Worm (Caenorhabditis elegans) whole organism, L3 larva: ENCODE results near the gene F35C5.1.

Experiments
- R02D3.7 ChIP-seq: fragments of 150-350 bp; optimal IDR thresholded peaks from 2 replicates; lab custom pipeline; 2014; ENCODE audit warnings: missing biosample characterization, missing genetic modification characterization
- ZK546.5 ChIP-seq: sonication (generic microtip); optimal IDR thresholded peaks from 2 replicates; lab custom pipeline; 2017; ENCODE audit warnings: missing biosample characterization, missing genetic modification characterization
- ama-1 ChIP-seq: fragments of 150-350 bp; optimal IDR thresholded peaks from 2 replicates; lab custom pipeline; 2018
- ceh-16 ChIP-seq: sonication (generic microtip); optimal IDR thresholded peaks from 2 replicates; lab custom pipeline; 2017; ENCODE audit warnings: missing biosample characterization, missing genetic modification characterization
- ceh-28 ChIP-seq: fragments of 150-350 bp; optimal IDR thresholded peaks from 2 replicates; lab custom pipeline; 2014; ENCODE audit warnings: missing biosample characterization, missing genetic modification reagents, missing genetic modification characterization
- ceh-9 ChIP-seq: sonication (generic microtip); optimal IDR thresholded peaks from 2 replicates; lab custom pipeline; 2018; ENCODE audit warnings: missing biosample characterization, missing genetic modification characterization
- egl-27 ChIP-seq: sonication (generic microtip); optimal IDR thresholded peaks from 4 replicates; lab custom pipeline; 2017; ENCODE audit warnings: missing biosample characterization, missing genetic modification reagents, missing genetic modification characterization
- egl-5 ChIP-seq: fragments of 150-350 bp; optimal IDR thresholded peaks from 2 replicates; lab custom pipeline; 2017; ENCODE audit warnings: missing biosample characterization, missing genetic modification reagents, missing genetic modification characterization, inconsistent platforms
- elt-2 ChIP-seq: sonication (generic microtip); optimal IDR thresholded peaks from 2 replicates; lab custom pipeline; 2016; ENCODE audit warnings: missing genetic modification reagents, mild to moderate bottlenecking, missing genetic modification characterization, missing compliant biosample characterization
- elt-3 ChIP-seq, 3 experiments: fragments of 150-350 bp in 1 of 3; sonication (generic microtip) in 2 of 3; optimal IDR thresholded peaks; 2 replicates in 2 of 3; 4 replicates in 1 of 3; lab custom pipeline; 2014 to 2017; ENCODE audit warnings: missing biosample characterization in 3 of 3, missing genetic modification characterization in 3 of 3
- eor-1 ChIP-seq, 2 experiments: fragments of 150-350 bp; optimal IDR thresholded peaks; 2 replicates each; lab custom pipeline; 2014 to 2018; ENCODE audit warnings: missing biosample characterization in 2 of 2, missing genetic modification characterization in 2 of 2
- fkh-2 ChIP-seq: fragments of 150-350 bp; optimal IDR thresholded peaks from 2 replicates; lab custom pipeline; 2014; ENCODE audit warnings: missing biosample characterization, missing genetic modification reagents, missing genetic modification characterization
- fos-1 ChIP-seq: fragments of 150-350 bp; optimal IDR thresholded peaks from 2 replicates; lab custom pipeline; 2014; ENCODE audit warnings: missing biosample characterization, missing genetic modification characterization
- hmg-11 ChIP-seq: sonication (generic microtip); optimal IDR thresholded peaks from 2 replicates; lab custom pipeline; 2016; ENCODE audit warnings: missing genetic modification characterization, missing compliant biosample characterization
- jun-1 ChIP-seq: fragments of 150-350 bp; optimal IDR thresholded peaks from 2 replicates; lab custom pipeline; 2014; ENCODE audit warnings: missing biosample characterization, missing genetic modification reagents, missing genetic modification characterization
- lin-15B ChIP-seq: fragments of 150-350 bp; optimal IDR thresholded peaks from 2 replicates; lab custom pipeline; 2014; ENCODE audit warnings: missing biosample characterization, missing genetic modification characterization
- lin-39 ChIP-seq: fragments of 150-350 bp; optimal IDR thresholded peaks from 2 replicates; lab custom pipeline; 2018; ENCODE audit warnings: missing biosample characterization, missing genetic modification reagents, missing genetic modification characterization
- lsy-12 ChIP-seq: sonication (generic microtip); optimal IDR thresholded peaks from 2 replicates; lab custom pipeline; 2016; ENCODE audit warnings: mild to moderate bottlenecking, missing genetic modification characterization, missing compliant biosample characterization
- mml-1 ChIP-seq: fragments of 150-350 bp; sonication (generic microtip); optimal IDR thresholded peaks from 3 replicates; lab custom pipeline; 2014; ENCODE audit warnings: missing biosample characterization, missing genetic modification characterization
- nfya-1 ChIP-seq: sonication (generic microtip); optimal IDR thresholded peaks from 2 replicates; lab custom pipeline; 2017; ENCODE audit warnings: missing genetic modification characterization, mild to moderate bottlenecking, missing compliant biosample characterization, antibody characterized with exemption, moderate library complexity; ENCODE audit not compliant: insufficient read depth
- nhr-12 ChIP-seq: fragments of 150-350 bp; optimal IDR thresholded peaks from 2 replicates; lab custom pipeline; 2014; ENCODE audit warnings: missing biosample characterization, missing genetic modification characterization
- nhr-23 ChIP-seq: fragments of 150-350 bp; optimal IDR thresholded peaks from 2 replicates; lab custom pipeline; 2014; ENCODE audit warnings: missing biosample characterization, missing genetic modification reagents, missing genetic modification characterization
- nhr-25 ChIP-seq: sonication (generic microtip); optimal IDR thresholded peaks from 2 replicates; lab custom pipeline; 2017; ENCODE audit warnings: missing biosample characterization, missing genetic modification characterization
- nhr-28 ChIP-seq: fragments of 150-350 bp; optimal IDR thresholded peaks from 2 replicates; lab custom pipeline; 2014; ENCODE audit warnings: missing biosample characterization, missing genetic modification characterization
- nhr-67 ChIP-seq: fragments of 150-350 bp; optimal IDR thresholded peaks from 2 replicates; lab custom pipeline; 2014; ENCODE audit warnings: missing biosample characterization, missing genetic modification characterization
- nhr-76 ChIP-seq: fragments of 150-350 bp; sonication (generic microtip); optimal IDR thresholded peaks from 5 replicates; lab custom pipeline; 2014; ENCODE audit warnings: missing biosample characterization, missing genetic modification characterization
- pha-4 ChIP-seq: fragments of 150-350 bp; optimal IDR thresholded peaks from 2 replicates; lab custom pipeline; 2014; ENCODE audit warnings: missing biosample characterization, missing genetic modification reagents, missing genetic modification characterization
- pqm-1 ChIP-seq: fragments of 150-350 bp; optimal IDR thresholded peaks from 2 replicates; lab custom pipeline; 2017; ENCODE audit warnings: missing biosample characterization, missing genetic modification characterization, inconsistent platforms
- skn-1 ChIP-seq: fragments of 150-350 bp; optimal IDR thresholded peaks from 2 replicates; lab custom pipeline; 2014; ENCODE audit warnings: missing biosample characterization, missing genetic modification characterization
- snpc-4 ChIP-seq: fragments of 150-350 bp; optimal IDR thresholded peaks from 2 replicates; lab custom pipeline; 2014; ENCODE audit warnings: missing biosample characterization, missing genetic modification characterization
- unc-39 ChIP-seq: sonication (generic microtip); optimal IDR thresholded peaks from 4 replicates; lab custom pipeline; 2017; ENCODE audit warnings: missing biosample characterization, missing genetic modification characterization
- zag-1 ChIP-seq: fragments of 150-350 bp; optimal IDR thresholded peaks from 2 replicates; lab custom pipeline; 2014; ENCODE audit warnings: missing biosample characterization, missing genetic modification characterization

Gene F35C5.1

DNA sequence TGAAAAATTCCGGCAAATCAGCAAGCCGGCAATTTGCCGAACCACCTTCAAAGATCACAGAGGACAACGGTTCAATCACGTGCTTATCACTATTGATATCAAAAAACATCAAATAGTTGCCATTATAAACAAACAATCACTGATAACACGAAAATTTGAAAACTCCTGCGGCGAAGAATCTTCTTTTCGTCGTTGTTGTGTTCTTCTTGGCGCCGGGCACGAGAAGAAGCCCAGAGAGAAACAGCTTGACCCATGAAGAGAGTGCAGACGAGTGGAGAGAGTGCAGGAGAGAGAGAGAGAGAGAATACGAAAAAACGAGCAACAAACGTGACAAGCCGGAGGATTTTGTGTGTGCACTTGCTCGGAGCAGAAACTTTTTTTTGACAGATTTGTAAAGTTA, 1.9 kb upstream of the F35C5.1 start (continued):
- TF ChIP-seq ZK546.5 (tag; lab: Kevin White, UChicago) = no peak
- no peak for TF ChIP-seq nhr-12 (tag; lab: Kevin White, UChicago)
- no peak for TF ChIP-seq nhr-67
- TF ChIP-seq ceh-16 = no peak
- TF ChIP-seq jun-1 (tag; lab: Kevin White, UChicago) = peak; percentile 41
- no peak for TF ChIP-seq skn-1 (tag; lab: Kevin White, UChicago)
- peak; percentile 9 for TF ChIP-seq snpc-4 (tag; lab: Kevin White, UChicago)
- TF ChIP-seq R02D3.7 = no peak
- no peak for TF ChIP-seq ceh-28 (tag; lab: Kevin White, UChicago)

DNA sequence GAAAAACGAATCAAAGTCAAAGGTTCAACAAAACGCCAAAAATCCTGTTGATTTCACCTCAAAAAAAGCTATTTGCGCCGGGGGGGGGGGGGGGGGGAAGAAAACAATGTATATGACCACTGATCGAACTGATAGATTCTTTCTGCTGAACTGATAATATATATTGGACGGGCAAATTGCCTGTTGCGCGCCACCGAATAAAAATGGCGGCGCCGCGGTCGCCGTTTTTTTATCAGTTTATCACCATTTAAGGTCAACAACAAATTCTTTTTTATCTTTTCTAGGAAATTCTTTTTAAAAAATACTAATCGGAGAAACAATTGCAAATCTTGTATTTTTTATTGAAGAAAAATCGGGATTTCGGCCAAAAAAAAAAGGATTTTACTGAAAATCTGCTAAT, 846 bp upstream of the F35C5.1 start:
- TF ChIP-seq elt-2 (tag; lab: Kevin White, UChicago) (peak; percentile 89), fkh-2 (no peak), pqm-1 (tag; lab: Kevin White, UChicago) (peak; percentile 17), lin-15B (no peak), skn-1 (tag; lab: Kevin White, UChicago) (no peak), nhr-23 (tag; lab: Kevin White, UChicago) (no peak), hmg-11 (tag; lab: Kevin White, UChicago) (no peak), fos-1 (tag; lab: Kevin White, UChicago) (no peak)

- TF ChIP-seq lin-39 (no peak), ZK546.5 (tag; lab: Kevin White, UChicago) (no peak), nhr-67 (no peak), nhr-25 (tag; lab: Kevin White, UChicago) (no peak), mml-1 (tag; lab: Kevin White, UChicago) (no peak), elt-3 (tag; optimal IDR thresholded peaks at IDR 0.05; lab: Kevin White, UChicago) (no peak), eor-1 (tag; optimal IDR thresholded peaks at IDR 0.05; lab: Kevin White, UChicago) (no peak), fos-1 (tag; lab: Kevin White, UChicago) (no peak), lsy-12 (tag; lab: Kevin White, UChicago) (no peak), nhr-76 (tag; lab: Kevin White, UChicago) (no peak), ceh-9 (tag; lab: Kevin White, UChicago) (no peak), unc-39 (no peak), zag-1 (no peak)
Measured at ce11 chrII:12884972-12885371, 4.4 kb downstream of the F35C5.1 start, which contains the start of gene sra-14. Gene sra-14, plus strand, starts transcription at chrII:12885272.

DNA sequence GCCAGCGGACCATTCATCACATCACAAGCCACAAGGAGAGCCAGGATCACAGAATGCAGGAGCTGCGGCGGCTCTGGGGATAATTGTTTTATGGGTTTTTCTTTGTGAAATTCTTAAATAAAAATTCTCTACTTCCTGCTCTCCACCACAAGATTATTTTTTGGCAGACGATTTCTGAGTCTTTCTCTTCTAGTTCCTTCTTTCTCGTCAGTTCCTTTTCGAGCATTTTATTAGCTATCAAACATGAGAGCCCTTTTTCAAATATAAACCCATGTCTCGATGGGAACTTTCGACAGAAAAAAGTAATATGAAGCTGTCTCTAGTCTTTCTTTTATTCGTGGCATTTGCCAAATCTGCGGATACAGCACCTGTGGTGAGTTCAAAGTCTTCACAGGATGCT, 7.9 kb downstream of the F35C5.1 start, which contains the start of gene F35C5.3:
TSS of gene F35C5.3 (plus strand) at position 301 of the 400 bp plus-strand sequence.
- TF ChIP-seq skn-1 (tag; lab: Kevin White, UChicago) (no peak), egl-5 (tag; lab: Kevin White, UChicago) (no peak), hmg-11 (tag; lab: Kevin White, UChicago) (no peak), nhr-23 (tag; lab: Kevin White, UChicago) (no peak), snpc-4 (tag; lab: Kevin White, UChicago) (no peak), ZK546.5 (tag; lab: Kevin White, UChicago) (no peak), nfya-1 (tag; lab: Kevin White, UChicago) (no peak)

ce11 chrII:12892407-12892806, 11.8 kb downstream of the F35C5.1 start:
- TF ChIP-seq pqm-1 (tag; lab: Kevin White, UChicago) (peak; percentile 18), egl-27 (no peak), R02D3.7 (no peak), lin-39 (no peak), snpc-4 (tag; lab: Kevin White, UChicago) (no peak), elt-2 (tag; lab: Kevin White, UChicago) (peak; percentile 57), jun-1 (tag; lab: Kevin White, UChicago) (peak; percentile 26)

DNA sequence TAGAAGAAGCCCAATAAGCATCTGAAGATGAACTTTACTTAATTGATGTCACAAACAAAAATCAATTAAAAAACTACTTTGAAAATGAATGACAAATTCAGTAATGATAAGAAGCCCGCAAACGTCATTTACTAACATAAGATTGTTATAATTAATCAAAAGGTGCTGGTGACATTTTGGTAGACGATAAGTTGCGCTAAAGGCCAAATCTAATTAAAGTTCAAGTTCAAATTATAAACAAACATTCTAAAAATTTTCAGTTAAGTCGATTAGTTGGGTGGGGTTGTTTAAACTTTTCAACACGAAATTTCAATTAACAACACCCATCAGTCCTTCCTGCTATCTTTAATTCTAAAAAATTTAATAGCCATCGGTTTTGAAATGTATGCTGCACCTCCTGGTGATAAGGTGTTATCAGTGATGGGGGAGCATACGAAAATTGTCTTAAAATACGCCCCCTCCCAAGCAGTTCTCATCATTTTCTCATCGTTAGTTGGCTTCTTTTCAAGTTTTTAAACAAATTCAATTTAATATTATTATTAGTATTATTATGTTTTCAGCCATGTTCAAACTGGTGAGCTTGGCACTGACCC, 14.6 kb downstream of the F35C5.1 start, which contains the start of the genes clec-62 and clec-63:
TSS of gene clec-62 (minus strand) at position 51 of the 593 bp plus-strand sequence.
TSS of gene clec-63 (plus strand) at position 561 of the 593 bp plus-strand sequence.
- TF ChIP-seq elt-2 (tag; lab: Kevin White, UChicago) (peak; percentile 96), ama-1 (lab: Kevin White, UChicago) (no peak), ZK546.5 (tag; lab: Kevin White, UChicago) (no peak), R02D3.7 (no peak), pqm-1 (tag; lab: Kevin White, UChicago) (peak; percentile 72), nhr-12 (tag; lab: Kevin White, UChicago) (no peak), jun-1 (tag; lab: Kevin White, UChicago) (peak; percentile 30), pha-4 (tag; lab: Kevin White, UChicago) (peak; percentile 39), nhr-28 (tag; lab: Kevin White, UChicago) (no peak)
